Worm (Caenorhabditis elegans): ENCODE data around the gene C33B4.5.
A peak's percentile ranks its signal among the peaks of the same experiment; 100 is the strongest.

C33B4.5 gene

DNA sequence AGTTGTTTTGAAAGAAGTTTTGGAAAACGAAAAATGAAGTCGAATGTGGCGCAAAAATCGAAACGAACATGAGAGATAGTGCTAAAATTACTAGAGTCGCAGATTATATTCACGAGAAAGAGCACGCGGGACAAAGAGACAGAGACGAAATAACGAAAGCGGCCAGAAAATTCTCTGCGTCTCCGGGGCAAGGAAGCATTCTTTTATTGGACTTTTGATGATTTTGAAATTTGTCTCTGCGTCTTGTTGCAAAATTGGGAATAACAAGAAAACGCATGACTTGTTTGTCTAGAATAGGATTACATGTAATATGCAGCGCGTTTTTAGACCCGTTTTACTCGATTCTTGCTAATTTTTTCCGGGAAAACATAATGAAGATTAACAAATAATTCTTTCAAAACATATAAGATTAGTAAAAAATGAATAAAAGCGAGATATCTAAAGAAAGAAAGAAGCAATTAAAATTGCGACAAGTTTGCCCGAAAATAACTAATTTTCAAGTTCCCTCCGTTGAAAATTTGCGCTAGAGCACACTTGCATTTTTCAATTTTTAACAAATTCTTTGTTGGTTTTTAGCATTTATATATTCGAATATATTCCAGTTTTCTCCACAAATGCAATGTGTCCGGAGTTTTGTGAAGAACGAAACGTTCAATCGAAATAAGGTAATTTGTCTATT, 35.1 kb upstream of the C33B4.5 start, which contains the start of the genes B0491.6 and pigm-1 (continued):
- TF ChIP-seq xnd-1 (tag; optimal IDR thresholded peaks at IDR 0.05): no peak
- no peak for TF ChIP-seq let-607 (tag; optimal IDR thresholded peaks at IDR 0.05)
- TF ChIP-seq tbp1 (GFP tag; optimal IDR thresholded peaks at IDR 0.05): peak; percentile 30
- TF ChIP-seq cebp-1 (GFP tag; IDR thresholded peaks at IDR 0.05): peak; percentile 62; the same call in 1 of the 2 replicates
- TF ChIP-seq cebp-1 (tag; optimal IDR thresholded peaks at IDR 0.05): peak; percentile 91
- peak; percentile 94 for TF ChIP-seq hmg-1.2 (GFP tag; IDR thresholded peaks at IDR 0.05)
- peak; percentile 53 for TF ChIP-seq dox-1 (GFP tag; IDR thresholded peaks at IDR 0.05)
- no peak for TF ChIP-seq sptf-2 (GFP tag; optimal IDR thresholded peaks at IDR 0.05)
- TF ChIP-seq Y53G8AR.9 (GFP tag; conservative IDR thresholded peaks at IDR 0.05): no peak
- TF ChIP-seq pbrm-1 (GFP tag; IDR thresholded peaks at IDR 0.05): 0 out of 2 replicates have a peak, but pooled peaks have one; percentile 16
- peak; percentile 12 for TF ChIP-seq snpc-4 (GFP tag; optimal IDR thresholded peaks at IDR 0.05)
- peak in 3 of 4 experiments; percentile 19 to 53 (median 50) for TF ChIP-seq snpc-4 (tag; optimal IDR thresholded peaks at IDR 0.05)
- TF ChIP-seq nfya-1 (tag; optimal IDR thresholded peaks at IDR 0.05; ENCODE audit: borderline replicate concordance, insufficient read depth): no peak
- no peak for TF ChIP-seq ama-1 (optimal IDR thresholded peaks at IDR 0.05)
- TF ChIP-seq ama-1 (GFP tag; optimal IDR thresholded peaks at IDR 0.05): no peak

ce11 chrII:11349892-11350291, 33.2 kb upstream of the C33B4.5 start, which contains the start of gene dph-5:
Gene dph-5, plus strand, starts transcription at chrII:11350192.
- TF ChIP-seq B0035.1 (tag; optimal IDR thresholded peaks at IDR 0.05) (no peak), mcd-1 (GFP tag; IDR thresholded peaks at IDR 0.05) (no peak), tbp1 (GFP tag; optimal IDR thresholded peaks at IDR 0.05) (no peak)

ce11 chrII:11351599-11351998, 31.5 kb upstream of the C33B4.5 start, which contains the start of gene clh-2:
Gene clh-2, plus strand, starts transcription at chrII:11351899.
- TF ChIP-seq ccch-3 (GFP tag; optimal IDR thresholded peaks at IDR 0.05) (no peak), mes-4 (tag; optimal IDR thresholded peaks at IDR 0.05) (no peak), Y53G8AR.9 (GFP tag; conservative IDR thresholded peaks at IDR 0.05) (0 out of 2 replicates have a peak, but pooled peaks have one; percentile 40)

DNA sequence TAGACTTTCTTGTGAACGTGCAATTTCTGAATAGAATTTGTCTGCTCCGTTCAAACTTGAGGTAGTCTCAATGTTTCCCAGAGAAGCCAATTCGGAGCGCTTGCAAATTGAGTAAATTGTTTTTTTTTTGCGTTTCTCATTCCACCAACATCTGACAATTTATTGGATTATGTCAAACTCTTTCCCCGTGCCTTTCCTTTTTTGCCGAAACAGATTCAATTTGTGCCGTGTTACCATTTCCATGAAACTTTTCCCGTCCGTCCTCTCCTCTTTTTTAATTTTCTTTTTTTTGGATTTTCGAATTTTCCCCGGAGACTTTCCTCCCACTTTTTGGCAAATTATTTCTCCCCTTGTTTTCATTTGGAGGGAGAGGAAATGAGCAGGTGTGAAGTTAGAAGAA, 29.7 kb upstream of the C33B4.5 start:
- no peak for TF ChIP-seq egrh-3 (GFP tag; IDR thresholded peaks at IDR 0.05)
- TF ChIP-seq ztf-6 (GFP tag; IDR thresholded peaks at IDR 0.05): no peak
- TF ChIP-seq attf-5 (GFP tag; optimal IDR thresholded peaks at IDR 0.05): no peak
- no peak for TF ChIP-seq F57C9.4 (tag; optimal IDR thresholded peaks at IDR 0.05)
- TF ChIP-seq efl-1 (GFP tag; optimal IDR thresholded peaks at IDR 0.05): no peak

ce11 chrII:11361751-11362150, 21.4 kb upstream of the C33B4.5 start:
- TF ChIP-seq T07F8.4 (tag; optimal IDR thresholded peaks at IDR 0.05) (no peak), B0336.3 (GFP tag; IDR thresholded peaks at IDR 0.05) (no peak), F49E8.2 (tag; optimal IDR thresholded peaks at IDR 0.05; ENCODE audit: insufficient read depth) (no peak)

DNA sequence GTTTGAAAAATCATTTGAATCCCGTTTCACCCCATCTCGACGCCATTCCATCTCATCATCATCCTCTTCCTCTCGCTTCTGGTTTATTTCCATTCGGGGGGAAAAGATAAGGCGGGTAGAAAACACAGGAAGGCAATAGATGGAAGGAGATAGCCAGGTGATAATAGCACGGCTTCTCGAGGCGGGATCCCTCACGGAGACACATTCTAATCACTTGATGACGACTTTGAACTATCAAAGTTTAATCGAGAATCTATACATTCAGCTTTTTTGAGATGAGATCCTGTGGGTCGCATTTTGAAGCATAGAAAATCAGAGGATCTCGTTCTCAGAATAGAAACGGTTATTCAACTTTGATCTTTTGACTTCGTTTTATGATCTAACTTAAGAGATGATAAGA, 11.1 kb upstream of the C33B4.5 start, which contains the start of gene C33B4.2:
Gene C33B4.2, minus strand, starts transcription at position 165 of the 400 bp plus-strand sequence.
- TF ChIP-seq attf-6 (GFP tag; IDR thresholded peaks at IDR 0.05): no peak
- no peak for TF ChIP-seq ceh-91 (GFP tag; IDR thresholded peaks at IDR 0.05)
- no peak for TF ChIP-seq let-607 (tag; optimal IDR thresholded peaks at IDR 0.05)
- TF ChIP-seq nhr-120 (GFP tag; IDR thresholded peaks at IDR 0.05): no peak
- TF ChIP-seq F22D6.2 (tag; optimal IDR thresholded peaks at IDR 0.05): no peak
- TF ChIP-seq unc-62 (GFP tag; optimal IDR thresholded peaks at IDR 0.05): no peak
- no peak for TF ChIP-seq F57C9.4 (tag; optimal IDR thresholded peaks at IDR 0.05)
- no peak for TF ChIP-seq tbx-9 (tag; optimal IDR thresholded peaks at IDR 0.05; ENCODE audit: borderline replicate concordance)
- TF ChIP-seq F39B2.1 (GFP tag; IDR thresholded peaks at IDR 0.05): no peak
- no peak for TF ChIP-seq lag-1 (GFP tag; IDR thresholded peaks at IDR 0.05)

Measured in whole organism, young adult.